Worm (Caenorhabditis elegans) whole organism, L4/young adult: ENCODE data around the gene F28C1.3.

Experiments used
- W03F9.2 ChIP-seq: fragments of 150-350 bp; optimal IDR thresholded peaks from 2 replicates; lab custom pipeline; 2014; ENCODE audit warnings: missing biosample characterization, missing genetic modification characterization
- dao-5 ChIP-seq: sonication (generic microtip); optimal IDR thresholded peaks from 2 replicates; lab custom pipeline; 2016; ENCODE audit warnings: missing genotype, missing genetic modification characterization, moderate library complexity, missing compliant biosample characterization
- him-1 ChIP-seq: sonication (generic microtip); optimal IDR thresholded peaks from 2 replicates; lab custom pipeline; 2016; ENCODE audit warnings: missing genotype, missing genetic modification reagents, missing genetic modification characterization, missing compliant biosample characterization

ce11 chrV:12511946-12512345, 43.5 kb downstream of the F28C1.3 start:
- TF ChIP-seq him-1 (tag; lab: Kevin White, UChicago) (no peak), W03F9.2 (tag; lab: Kevin White, UChicago) (no peak), dao-5 (tag; lab: Kevin White, UChicago) (no peak)
